Worm (Caenorhabditis elegans) whole organism, young adult: ENCODE measurements around the gene C38C5.1.

Experiments used
- F23B12.7 ChIP-seq: sonication (generic microtip); optimal IDR thresholded peaks from 2 replicates; lab custom pipeline; 2017; ENCODE audit warnings: missing genetic modification characterization, mild to moderate bottlenecking, missing compliant biosample characterization, antibody characterized with exemption, moderate library complexity; ENCODE audit not compliant: insufficient read depth
- T26A5.8 ChIP-seq: sonication (generic microtip); optimal IDR thresholded peaks from 2 replicates; lab custom pipeline; 2016; ENCODE audit warnings: missing genetic modification characterization, missing compliant biosample characterization
- Y53F4B.3 ChIP-seq: fragments of 200-800 bp; sonication (Bioruptor generic); IDR thresholded peaks from 2 replicates; pipeline ENCODE4 v1.3.6; 2022; ENCODE audit warnings: missing genetic modification reagents, missing genetic modification characterization, missing compliant biosample characterization
- ceh-27 ChIP-seq: fragments of 200-800 bp; sonication (Bioruptor generic); optimal IDR thresholded peaks from 2 replicates; lab custom pipeline; 2018; ENCODE audit warnings: mild to moderate bottlenecking, missing genetic modification characterization, moderate library complexity, missing compliant biosample characterization
- ets-4 ChIP-seq: fragments of 200-800 bp; sonication (Bioruptor generic); optimal IDR thresholded peaks from 2 replicates; lab custom pipeline; 2018; ENCODE audit warnings: mild to moderate bottlenecking, missing genetic modification characterization, missing compliant biosample characterization
- nfya-2 ChIP-seq: fragments of 200-800 bp; sonication (Bioruptor generic); IDR thresholded peaks from 2 replicates; pipeline ENCODE4 v1.3.6; 2022; ENCODE audit warnings: missing genetic modification reagents, missing genetic modification characterization, missing compliant biosample characterization

DNA sequence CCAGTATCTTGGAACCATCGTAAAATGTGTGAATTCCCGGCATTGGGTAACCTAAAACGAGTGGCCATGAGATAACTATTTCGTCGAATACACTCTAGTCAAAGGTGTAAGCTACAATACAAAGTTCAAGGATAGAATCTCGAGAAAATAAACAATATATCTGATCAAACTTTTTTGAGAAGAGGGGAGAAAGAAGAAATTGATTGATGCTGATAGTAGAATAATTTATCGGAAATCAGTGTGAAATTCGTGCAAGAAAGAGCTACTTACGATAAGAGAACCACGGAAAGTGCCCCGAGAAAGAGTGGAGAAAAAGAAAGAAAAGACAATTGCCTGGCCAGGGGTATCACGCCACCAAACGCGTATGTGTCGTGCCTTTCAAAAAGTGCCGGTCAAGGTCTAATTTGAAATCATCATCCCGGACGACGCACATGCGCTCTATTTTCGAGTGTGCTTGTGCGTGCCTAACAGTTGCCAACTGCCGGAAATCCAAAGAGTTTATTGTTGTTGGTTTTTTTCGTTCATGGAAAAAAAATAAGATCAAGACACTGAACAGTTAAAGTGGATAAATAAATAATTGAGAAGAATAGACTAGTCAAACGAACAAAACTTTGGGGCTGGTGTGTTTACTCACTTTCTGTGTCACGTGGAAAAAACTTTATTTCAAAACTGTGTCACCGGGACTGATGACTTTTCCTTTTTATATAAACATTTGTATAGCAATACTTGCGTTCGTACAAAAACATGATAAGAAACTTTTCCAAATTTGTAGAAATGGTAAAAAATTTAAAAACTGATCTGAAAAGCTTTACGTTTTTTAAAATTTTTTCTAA lies 34.9 kb upstream of the C38C5.1 start, which contains the start of gene mboa-3:
- peak; percentile 27 for TF ChIP-seq ets-4
- TF ChIP-seq F23B12.7 (tag; lab: Kevin White, UChicago), result no peak
- no peak for TF ChIP-seq nfya-2 (GFP tag; lab: Robert Waterston, UW)
- TF ChIP-seq Y53F4B.3 (GFP tag; lab: Robert Waterston, UW), result no peak
- TF ChIP-seq T26A5.8 (tag; lab: Kevin White, UChicago), result no peak
- no peak for TF ChIP-seq ceh-27 (GFP tag; lab: Kevin White, UChicago)
